Fruit fly (Drosophila melanogaster) whole organism, embryonic: Measurements from ENCODE around the gene Gr63a.
A peak's percentile ranks its signal among the peaks of the same experiment; 100 is the strongest.

Source experiments
- ATbp ChIP-seq: fragments of 200-800 bp; sonication (Bioruptor generic); optimal IDR thresholded peaks from 2 replicates; lab custom pipeline; 2017; ENCODE audit warnings: missing biosample characterization, mild to moderate bottlenecking, missing genetic modification characterization, missing genetic modification reagents
- Atf6 ChIP-seq: fragments of 200-800 bp; sonication (Bioruptor generic); IDR thresholded peaks from 2 replicates; pipeline ENCODE4 v1.3.6; 2022; ENCODE audit warnings: missing biosample characterization, missing genetic modification characterization
- Awh ChIP-seq: fragments of 200-800 bp; sonication (Bioruptor generic); IDR thresholded peaks from 2 replicates; pipeline ENCODE4, ENCODE4 v1.3.6; 2022; ENCODE audit warnings: missing biosample characterization, missing genetic modification characterization
- Bdp1 ChIP-seq: fragments of 200-800 bp; sonication (Bioruptor generic); optimal IDR thresholded peaks from 3 replicates; lab custom pipeline; 2016; ENCODE audit warnings: missing biosample characterization, missing genetic modification characterization
- CG10462 ChIP-seq: fragments of 200-800 bp; sonication (Bioruptor generic); optimal IDR thresholded peaks from 2 replicates; lab custom pipeline; 2016; ENCODE audit warnings: missing biosample characterization, missing genetic modification characterization
- CG12299 ChIP-seq: fragments of 200-800 bp; sonication (Bioruptor generic); optimal IDR thresholded peaks from 2 replicates; lab custom pipeline; 2018; ENCODE audit warnings: missing biosample characterization, mild to moderate bottlenecking, missing genetic modification characterization
- CG13123 ChIP-seq: fragments of 200-800 bp; sonication (Bioruptor generic); optimal IDR thresholded peaks from 2 replicates; lab custom pipeline; 2016; ENCODE audit warnings: missing biosample characterization, missing genetic modification characterization
- CG14050 ChIP-seq: fragments of 200-800 bp; sonication (Bioruptor generic); IDR thresholded peaks from 3 replicates; pipeline ENCODE4 v1.3.6; 2022; ENCODE audit warnings: missing biosample characterization, missing genetic modification characterization
- CG15011 ChIP-seq: fragments of 200-800 bp; sonication (Bioruptor generic); optimal IDR thresholded peaks from 3 replicates; lab custom pipeline; 2018; ENCODE audit warnings: missing biosample characterization, mild to moderate bottlenecking, missing genetic modification characterization
- CG15269 ChIP-seq: fragments of 200-800 bp; sonication (Bioruptor generic); optimal IDR thresholded peaks from 2 replicates; lab custom pipeline; 2018; ENCODE audit warnings: missing biosample characterization, mild to moderate bottlenecking, missing genetic modification characterization, moderate library complexity
- CG15601 ChIP-seq: fragments of 200-800 bp; sonication (Bioruptor generic); optimal IDR thresholded peaks from 3 replicates; lab custom pipeline; 2019; ENCODE audit warnings: missing biosample characterization, mild to moderate bottlenecking, missing genetic modification characterization, moderate library complexity
- CG18262 ChIP-seq: fragments of 200-800 bp; optimal IDR thresholded peaks from 3 replicates; lab custom pipeline; 2019; ENCODE audit warnings: missing biosample characterization, mild to moderate bottlenecking, missing genetic modification characterization, moderate library complexity
- CG30020 ChIP-seq: fragments of 200-800 bp; optimal IDR thresholded peaks from 2 replicates; lab custom pipeline; 2019; ENCODE audit warnings: missing biosample characterization, mild to moderate bottlenecking, missing genetic modification characterization, moderate library complexity
- CG4854 ChIP-seq: fragments of 200-800 bp; sonication (Bioruptor generic); optimal IDR thresholded peaks from 2 replicates; lab custom pipeline; 2016; ENCODE audit warnings: missing biosample characterization, missing genetic modification characterization, inconsistent platforms
- CG6813 ChIP-seq: fragments of 200-800 bp; sonication (Bioruptor generic); optimal IDR thresholded peaks from 2 replicates; lab custom pipeline; 2017; ENCODE audit warnings: missing biosample characterization, missing genetic modification characterization, mild to moderate bottlenecking, moderate library complexity, missing genetic modification reagents
- CG7556 ChIP-seq: fragments of 200-800 bp; sonication (Bioruptor generic); optimal IDR thresholded peaks from 2 replicates; lab custom pipeline; 2017; ENCODE audit warnings: missing biosample characterization, mild to moderate bottlenecking, missing genetic modification characterization
- CG7963 ChIP-seq: fragments of 200-800 bp; sonication (Bioruptor generic); IDR thresholded peaks from 3 replicates; pipeline ENCODE4 v1.3.6; 2022; ENCODE audit warnings: missing biosample characterization, missing genetic modification characterization; ENCODE audit not compliant: partially characterized antibody
- CG8924 ChIP-seq: fragments of 200-800 bp; optimal IDR thresholded peaks from 3 replicates; lab custom pipeline; 2019; ENCODE audit warnings: missing biosample characterization, mild to moderate bottlenecking, missing genetic modification characterization, moderate library complexity
- CTCF ChIP-seq: fragments of 200-800 bp; sonication (Bioruptor generic); optimal IDR thresholded peaks from 2 replicates; lab custom pipeline; 2017; ENCODE audit warnings: missing biosample characterization, mild to moderate bottlenecking, missing genetic modification characterization, moderate library complexity
- D ChIP-seq, 2 experiments: fragments of 200-800 bp in 1 of 2; fragments of >200 bp in 1 of 2; sonication (Bioruptor generic) in 1 of 2; optimal IDR thresholded peaks; 2 replicates in 1 of 2; 3 replicates in 1 of 2; lab custom pipeline; 2017; ENCODE audit warnings: mild to moderate bottlenecking in 1 of 2, missing biosample characterization in 1 of 2, missing genetic modification characterization in 1 of 2, missing genetic modification reagents in 1 of 2
- Ets97D ChIP-seq: fragments of 200-800 bp; sonication (Bioruptor generic); optimal IDR thresholded peaks from 3 replicates; lab custom pipeline; 2016; ENCODE audit warnings: missing biosample characterization, missing genetic modification characterization
- Pdp1 ChIP-seq, 2 experiments: fragments of 200-800 bp; sonication (Bioruptor generic); optimal IDR thresholded peaks; 3 replicates each; lab custom pipeline; 2016; ENCODE audit warnings: missing biosample characterization in 2 of 2, missing genetic modification characterization in 2 of 2, mild to moderate bottlenecking in 1 of 2, moderate library complexity in 1 of 2
- Taf1 ChIP-seq: fragments of 200-800 bp; sonication (Bioruptor generic); IDR thresholded peaks from 2 replicates; pipeline ENCODE4 v1.3.6; 2022; ENCODE audit warnings: missing biosample characterization, missing genetic modification characterization
- Usf ChIP-seq: fragments of 200-800 bp; sonication (Bioruptor generic); optimal IDR thresholded peaks from 2 replicates; lab custom pipeline; 2017; ENCODE audit warnings: missing genotype, missing biosample characterization, missing genetic modification characterization
- ap ChIP-seq: fragments of 200-800 bp; sonication (Bioruptor generic); IDR thresholded peaks from 2 replicates; pipeline ENCODE4 v1.3.6; 2022; ENCODE audit warnings: missing biosample characterization, missing genetic modification characterization
- ara ChIP-seq: fragments of 200-800 bp; sonication (Bioruptor generic); IDR thresholded peaks from 2 replicates; pipeline ENCODE4 v1.3.6; 2022; ENCODE audit warnings: missing biosample characterization, missing genetic modification characterization
- bowl ChIP-seq: fragments of 200-800 bp; sonication (Bioruptor generic); IDR thresholded peaks from 2 replicates; pipeline ENCODE4 v1.3.6; 2022; ENCODE audit warnings: missing biosample characterization, missing genetic modification characterization
- bsh ChIP-seq, 2 experiments: fragments of 200-800 bp; sonication (Bioruptor generic); optimal IDR thresholded peaks; 2 replicates each; lab custom pipeline; 2017 to 2018; ENCODE audit warnings: mild to moderate bottlenecking in 2 of 2, missing biosample characterization in 2 of 2, missing genetic modification characterization in 2 of 2, moderate library complexity in 1 of 2
- btn ChIP-seq: fragments of 200-800 bp; sonication (Bioruptor generic); optimal IDR thresholded peaks from 2 replicates; lab custom pipeline; 2016; ENCODE audit warnings: missing biosample characterization, missing genetic modification characterization
- chm ChIP-seq: fragments of 200-800 bp; sonication (Bioruptor generic); IDR thresholded peaks from 2 replicates; pipeline ENCODE4 v1.3.6; 2022; ENCODE audit warnings: missing biosample characterization, missing genetic modification characterization
- ci ChIP-seq: fragments of 200-800 bp; sonication (Bioruptor generic); IDR thresholded peaks from 3 replicates; pipeline ENCODE4 v1.3.6; 2022; ENCODE audit warnings: missing biosample characterization, missing genetic modification characterization
- da ChIP-seq: fragments of 200-800 bp; sonication (Bioruptor generic); optimal IDR thresholded peaks from 2 replicates; lab custom pipeline; 2016; ENCODE audit warnings: missing biosample characterization, missing genetic modification characterization
- dmrt11E ChIP-seq: fragments of 200-800 bp; sonication (Bioruptor generic); optimal IDR thresholded peaks from 3 replicates; lab custom pipeline; 2018; ENCODE audit warnings: missing biosample characterization, mild to moderate bottlenecking, missing genetic modification characterization, moderate library complexity
- dysf ChIP-seq: fragments of 200-800 bp; sonication (Bioruptor generic); IDR thresholded peaks from 3 replicates; pipeline ENCODE4 v1.3.6; 2022; ENCODE audit warnings: missing biosample characterization, missing genetic modification characterization
- ewg ChIP-seq: fragments of 200-800 bp; sonication (Bioruptor generic); optimal IDR thresholded peaks from 3 replicates; lab custom pipeline; 2017; ENCODE audit warnings: mild to moderate bottlenecking, missing biosample characterization, missing genetic modification reagents, missing genetic modification characterization
- exex ChIP-seq: fragments of 200-800 bp; sonication (Bioruptor generic); optimal IDR thresholded peaks from 4 replicates; lab custom pipeline; 2018; ENCODE audit warnings: missing biosample characterization, mild to moderate bottlenecking, missing genetic modification characterization, moderate library complexity
- fd3F ChIP-seq: fragments of 200-800 bp; sonication (Bioruptor generic); optimal IDR thresholded peaks from 2 replicates; lab custom pipeline; 2018; ENCODE audit warnings: missing biosample characterization, mild to moderate bottlenecking, missing genetic modification characterization, moderate library complexity
- gcm ChIP-seq: fragments of 200-800 bp; sonication (Bioruptor generic); optimal IDR thresholded peaks from 2 replicates; lab custom pipeline; 2019; ENCODE audit warnings: missing biosample characterization, mild to moderate bottlenecking, missing genetic modification characterization, moderate library complexity
- jing ChIP-seq: fragments of 200-800 bp; sonication (Bioruptor generic); optimal IDR thresholded peaks from 2 replicates; lab custom pipeline; 2018; ENCODE audit warnings: missing biosample characterization, mild to moderate bottlenecking, missing genetic modification characterization
- klu ChIP-seq: fragments of 200-800 bp; sonication (Bioruptor generic); IDR thresholded peaks from 2 replicates; pipeline ENCODE4 v1.3.6; 2022; ENCODE audit warnings: missing biosample characterization, missing genetic modification characterization
- knrl ChIP-seq: fragments of 200-800 bp; sonication (Bioruptor generic); IDR thresholded peaks from 3 replicates; pipeline ENCODE4 v1.3.6; 2022; ENCODE audit warnings: missing biosample characterization, missing genetic modification characterization; ENCODE audit not compliant: partially characterized antibody
- lbe ChIP-seq: fragments of 200-800 bp; sonication (Bioruptor generic); optimal IDR thresholded peaks from 2 replicates; lab custom pipeline; 2016; ENCODE audit warnings: missing biosample characterization, mild to moderate bottlenecking, missing genetic modification characterization
- lilli ChIP-seq: fragments of 200-800 bp; sonication (Bioruptor generic); optimal IDR thresholded peaks from 3 replicates; lab custom pipeline; 2016; ENCODE audit warnings: missing biosample characterization, missing genetic modification characterization
- lola ChIP-seq, 3 experiments: fragments of >200 bp in 2 of 3; fragments of 200-800 bp in 1 of 3; sonication (Bioruptor generic) in 1 of 3; optimal IDR thresholded peaks; 2 replicates each; lab custom pipeline; 2017 to 2019; ENCODE audit warnings: missing biosample characterization in 3 of 3, missing genetic modification characterization in 3 of 3, mild to moderate bottlenecking in 1 of 3, moderate library complexity in 1 of 3
- otp ChIP-seq: fragments of 200-800 bp; sonication (Bioruptor generic); IDR thresholded peaks from 3 replicates; pipeline ENCODE4, ENCODE4 v1.3.6; 2022; ENCODE audit warnings: missing biosample characterization, missing genetic modification characterization
- pum ChIP-seq: fragments of 200-800 bp; sonication (Bioruptor generic); optimal IDR thresholded peaks from 2 replicates; lab custom pipeline; 2016; ENCODE audit warnings: missing biosample characterization, missing genetic modification characterization
- run ChIP-seq: fragments of 200-800 bp; sonication (Bioruptor generic); optimal IDR thresholded peaks from 3 replicates; lab custom pipeline; 2018; ENCODE audit warnings: missing biosample characterization, mild to moderate bottlenecking, missing genetic modification characterization
- stc ChIP-seq: fragments of 200-800 bp; sonication (Bioruptor generic); IDR thresholded peaks from 2 replicates; pipeline ENCODE4 v1.3.6; 2022; ENCODE audit warnings: missing biosample characterization, missing genetic modification characterization
- ttk ChIP-seq: fragments of 200-800 bp; sonication (Bioruptor generic); IDR thresholded peaks from 2 replicates; pipeline ENCODE4 v2.1.2; 2022; ENCODE audit warnings: missing biosample characterization, missing genetic modification characterization
- tup ChIP-seq: fragments of 200-800 bp; sonication (Bioruptor generic); optimal IDR thresholded peaks from 2 replicates; lab custom pipeline; 2016; ENCODE audit warnings: missing biosample characterization, mild to moderate bottlenecking, missing genetic modification characterization, moderate library complexity

Gr63a gene

dm6 chr3L:3852842-3853241 lies 43.6 kb downstream of the Gr63a start (continued):
- TF ChIP-seq CG13123 (GFP tag; lab: Kevin White, UChicago), result peak; percentile 10
- TF ChIP-seq stc (GFP tag; lab: Robert Waterston, UW), result no peak
- TF ChIP-seq Pdp1 (GFP tag; optimal IDR thresholded peaks at IDR 0.05; lab: Kevin White, UChicago), result peak in 1 of 2 experiments; percentile 47
- TF ChIP-seq CG7556 (GFP tag; lab: Kevin White, UChicago), result peak; percentile 22
- no peak for TF ChIP-seq bowl
- TF ChIP-seq CG15269, result peak; percentile 43
- TF ChIP-seq ttk, result peak; percentile 69
- peak; percentile 69 for TF ChIP-seq dmrt11E (tag; lab: Kevin White, UChicago)
- TF ChIP-seq CG18262 (tag; lab: Kevin White, UChicago), result peak; percentile 55
- TF ChIP-seq exex (tag; lab: Kevin White, UChicago), result no peak
- TF ChIP-seq CG12299 (tag; lab: Kevin White, UChicago), result no peak
- TF ChIP-seq ap, result peak; percentile 50
- TF ChIP-seq da, result no peak
- TF ChIP-seq CG4854 (GFP tag; lab: Kevin White, UChicago), result no peak
- TF ChIP-seq knrl (GFP tag; lab: Robert Waterston, UW), result no peak
- TF ChIP-seq btn (GFP tag; lab: Kevin White, UChicago), result peak; percentile 1
- TF ChIP-seq CG15011 (GFP tag; lab: Kevin White, UChicago), result no peak
- TF ChIP-seq chm, result peak; percentile 38; the same call in 1 of the 2 replicates
- TF ChIP-seq CG7963, result no peak
- no peak for TF ChIP-seq klu (GFP tag; lab: Robert Waterston, UW)
- TF ChIP-seq pum (GFP tag; lab: Kevin White, UChicago), result peak; percentile 20
- no peak for TF ChIP-seq lbe (GFP tag; lab: Kevin White, UChicago)
- TF ChIP-seq Awh (GFP tag; lab: Robert Waterston, UW), result peak; percentile 90
- TF ChIP-seq CTCF, result no peak
- TF ChIP-seq Atf6 (GFP tag; lab: Robert Waterston, UW), result no peak
- TF ChIP-seq Ets97D, result no peak
- peak; percentile 70 for TF ChIP-seq ara (GFP tag; lab: Robert Waterston, UW)
- 0 out of 3 replicates have a peak, but pooled peaks have one; percentile 43 for TF ChIP-seq dysf (GFP tag; lab: Robert Waterston, UW)
- TF ChIP-seq run (tag; lab: Kevin White, UChicago), result peak; percentile 2
- TF ChIP-seq Usf (GFP tag; lab: Kevin White, UChicago), result no peak
- no peak for TF ChIP-seq CG6813
- no peak for TF ChIP-seq Taf1
- peak; percentile 56 for TF ChIP-seq CG8924 (tag; lab: Kevin White, UChicago)
- no peak for TF ChIP-seq fd3F (GFP tag; lab: Kevin White, UChicago)
- peak; percentile 44 for TF ChIP-seq lilli (GFP tag; lab: Kevin White, UChicago)
- TF ChIP-seq bsh (GFP tag; optimal IDR thresholded peaks at IDR 0.05; lab: Kevin White, UChicago), result peak; percentile 42 to 85
- TF ChIP-seq jing (GFP tag; lab: Kevin White, UChicago), result peak; percentile 60
- no peak for TF ChIP-seq Bdp1 (GFP tag; lab: Kevin White, UChicago)
- peak; percentile 34 for TF ChIP-seq gcm
- peak; percentile 92 for TF ChIP-seq ci (GFP tag; lab: Robert Waterston, UW)
- TF ChIP-seq D (optimal IDR thresholded peaks at IDR 0.05; lab: Kevin White, UChicago), result no peak
- TF ChIP-seq D (GFP tag; optimal IDR thresholded peaks at IDR 0.05; lab: Kevin White, UChicago), result peak; percentile 28
- TF ChIP-seq CG15601 (tag; lab: Kevin White, UChicago), result peak; percentile 56
- TF ChIP-seq CG30020 (tag; lab: Kevin White, UChicago), result no peak
- TF ChIP-seq lola (GFP tag; optimal IDR thresholded peaks at IDR 0.05; lab: Kevin White, UChicago), result peak in 1 of 3 experiments; percentile 67
- TF ChIP-seq otp (GFP tag; lab: Robert Waterston, UW), result peak; percentile 76
- TF ChIP-seq ewg, result peak; percentile 69
- peak; percentile 21 for TF ChIP-seq CG10462 (GFP tag; lab: Kevin White, UChicago)
- TF ChIP-seq CG14050 (GFP tag; lab: Robert Waterston, UW), result peak; percentile 47; the same call in 1 of the 3 replicates
- TF ChIP-seq ATbp (GFP tag; lab: Kevin White, UChicago), result peak; percentile 74
- TF ChIP-seq tup (GFP tag; lab: Kevin White, UChicago), result peak; percentile 42
